Fruit fly (Drosophila melanogaster) whole organism, embryonic: Measurements from ENCODE around the gene CG6933.

ENCODE experiments used
- ATbp ChIP-seq: fragments of 200-800 bp; sonication (Bioruptor generic); optimal IDR thresholded peaks from 2 replicates; lab custom pipeline; 2017; ENCODE audit warnings: missing biosample characterization, mild to moderate bottlenecking, missing genetic modification characterization, missing genetic modification reagents
- C15 ChIP-seq: fragments of 200-800 bp; sonication (Bioruptor generic); IDR thresholded peaks from 3 replicates; pipeline ENCODE4 v1.3.6; 2022; ENCODE audit warnings: missing biosample characterization, missing genetic modification characterization
- CG10267 ChIP-seq: fragments of 200-800 bp; sonication (Bioruptor generic); optimal IDR thresholded peaks from 2 replicates; lab custom pipeline; 2018; ENCODE audit warnings: missing biosample characterization, mild to moderate bottlenecking, missing genetic modification characterization, moderate library complexity
- CG10565 ChIP-seq: fragments of 200-800 bp; sonication (Bioruptor generic); optimal IDR thresholded peaks from 3 replicates; lab custom pipeline; 2016; ENCODE audit warnings: missing biosample characterization, mild to moderate bottlenecking, missing genetic modification characterization
- CG13424 ChIP-seq: fragments of 200-800 bp; sonication (Bioruptor generic); optimal IDR thresholded peaks from 2 replicates; lab custom pipeline; 2019; ENCODE audit warnings: missing biosample characterization, mild to moderate bottlenecking, missing genetic modification characterization, moderate library complexity
- CG13894 ChIP-seq: fragments of 200-800 bp; sonication (Bioruptor generic); optimal IDR thresholded peaks from 3 replicates; lab custom pipeline; 2018; ENCODE audit warnings: missing biosample characterization, mild to moderate bottlenecking, missing genetic modification characterization, moderate library complexity
- CG17912 ChIP-seq: fragments of 200-800 bp; sonication (Bioruptor generic); optimal IDR thresholded peaks from 2 replicates; lab custom pipeline; 2018; ENCODE audit warnings: missing biosample characterization, mild to moderate bottlenecking, missing genetic modification characterization
- CG2712 ChIP-seq: fragments of 200-800 bp; optimal IDR thresholded peaks from 3 replicates; lab custom pipeline; 2019; ENCODE audit warnings: missing biosample characterization, mild to moderate bottlenecking, missing genetic modification characterization, moderate library complexity
- CG30403 ChIP-seq: fragments of 200-800 bp; sonication (Bioruptor generic); optimal IDR thresholded peaks from 3 replicates; lab custom pipeline; 2016; ENCODE audit warnings: missing biosample characterization, missing genetic modification characterization
- CG43689 ChIP-seq: fragments of 200-800 bp; sonication (Bioruptor generic); IDR thresholded peaks from 2 replicates; pipeline ENCODE4 v1.3.6; 2022; ENCODE audit warnings: missing biosample characterization, missing genetic modification characterization
- CG5245 ChIP-seq: fragments of 200-800 bp; sonication (Bioruptor generic); optimal IDR thresholded peaks from 3 replicates; lab custom pipeline; 2016; ENCODE audit warnings: missing biosample characterization, missing genetic modification characterization
- CG6683 ChIP-seq: fragments of 200-800 bp; sonication (Bioruptor generic); optimal IDR thresholded peaks from 2 replicates; lab custom pipeline; 2017; ENCODE audit warnings: missing biosample characterization, mild to moderate bottlenecking, missing genetic modification characterization, missing genetic modification reagents
- CG6791 ChIP-seq: fragments of 200-800 bp; sonication (Bioruptor generic); IDR thresholded peaks from 3 replicates; pipeline ENCODE4 v1.3.6; 2022; ENCODE audit warnings: missing biosample characterization, missing genetic modification characterization; ENCODE audit not compliant: partially characterized antibody
- CG6854 ChIP-seq: fragments of 200-800 bp; sonication (Bioruptor generic); optimal IDR thresholded peaks from 3 replicates; lab custom pipeline; 2017; ENCODE audit warnings: missing biosample characterization, mild to moderate bottlenecking, missing genetic modification characterization
- CG7357 ChIP-seq: fragments of 200-800 bp; sonication (Bioruptor generic); IDR thresholded peaks from 3 replicates; pipeline ENCODE4 v1.3.6; 2022; ENCODE audit warnings: missing biosample characterization, missing genetic modification characterization
- CG8359 ChIP-seq: fragments of 200-800 bp; sonication (Bioruptor generic); optimal IDR thresholded peaks from 2 replicates; lab custom pipeline; 2017; ENCODE audit warnings: missing biosample characterization, mild to moderate bottlenecking, missing genetic modification characterization, borderline replicate concordance
- CG8765 ChIP-seq: fragments of 200-800 bp; sonication (Bioruptor generic); IDR thresholded peaks from 2 replicates; pipeline ENCODE4 v1.3.6; 2022; ENCODE audit warnings: missing biosample characterization, missing genetic modification characterization
- CG9797 ChIP-seq: fragments of 200-800 bp; sonication (Bioruptor generic); optimal IDR thresholded peaks from 3 replicates; lab custom pipeline; 2018; ENCODE audit warnings: missing biosample characterization, mild to moderate bottlenecking, missing genetic modification characterization
- D ChIP-seq, 2 experiments: fragments of 200-800 bp in 1 of 2; fragments of >200 bp in 1 of 2; sonication (Bioruptor generic) in 1 of 2; optimal IDR thresholded peaks; 2 replicates in 1 of 2; 3 replicates in 1 of 2; lab custom pipeline; 2017; ENCODE audit warnings: mild to moderate bottlenecking in 1 of 2, missing biosample characterization in 1 of 2, missing genetic modification characterization in 1 of 2, missing genetic modification reagents in 1 of 2
- Deaf1 ChIP-seq: fragments of 200-800 bp; optimal IDR thresholded peaks from 3 replicates; lab custom pipeline; 2019; ENCODE audit warnings: missing biosample characterization, mild to moderate bottlenecking, missing genetic modification characterization, moderate library complexity
- Fer2 ChIP-seq: fragments of 200-800 bp; sonication (Bioruptor generic); optimal IDR thresholded peaks from 2 replicates; lab custom pipeline; 2018; ENCODE audit warnings: missing biosample characterization, mild to moderate bottlenecking, missing genetic modification characterization, moderate library complexity
- HLH4C ChIP-seq: fragments of 200-800 bp; sonication (Bioruptor generic); IDR thresholded peaks from 3 replicates; pipeline ENCODE4 v1.3.6; 2022; ENCODE audit warnings: missing biosample characterization, missing genetic modification characterization; ENCODE audit not compliant: partially characterized antibody
- Hr3 ChIP-seq: fragments of 200-800 bp; sonication (Bioruptor generic); optimal IDR thresholded peaks from 3 replicates; lab custom pipeline; 2016; ENCODE audit warnings: missing biosample characterization, missing genetic modification characterization
- Myb ChIP-seq: fragments of 200-800 bp; sonication (Bioruptor generic); optimal IDR thresholded peaks from 2 replicates; lab custom pipeline; 2016; ENCODE audit warnings: missing biosample characterization, missing genetic modification characterization
- NK7.1 ChIP-seq: fragments of 200-800 bp; sonication (Bioruptor generic); optimal IDR thresholded peaks from 3 replicates; lab custom pipeline; 2016; ENCODE audit warnings: missing biosample characterization, missing genetic modification characterization
- Pdp1 ChIP-seq, 2 experiments: fragments of 200-800 bp; sonication (Bioruptor generic); optimal IDR thresholded peaks; 3 replicates each; lab custom pipeline; 2016; ENCODE audit warnings: missing biosample characterization in 2 of 2, missing genetic modification characterization in 2 of 2, mild to moderate bottlenecking in 1 of 2, moderate library complexity in 1 of 2
- Spps ChIP-seq: fragments of 200-800 bp; sonication (Bioruptor generic); optimal IDR thresholded peaks from 2 replicates; lab custom pipeline; 2018; ENCODE audit warnings: missing biosample characterization, mild to moderate bottlenecking, missing genetic modification characterization
- YL-1 ChIP-seq: fragments of 200-800 bp; sonication (Bioruptor generic); optimal IDR thresholded peaks from 3 replicates; lab custom pipeline; 2017; ENCODE audit warnings: missing biosample characterization, mild to moderate bottlenecking, missing genetic modification characterization
- ara ChIP-seq: fragments of 200-800 bp; sonication (Bioruptor generic); IDR thresholded peaks from 2 replicates; pipeline ENCODE4 v1.3.6; 2022; ENCODE audit warnings: missing biosample characterization, missing genetic modification characterization
- bab2 ChIP-seq: fragments of 200-800 bp; sonication (Bioruptor generic); optimal IDR thresholded peaks from 2 replicates; lab custom pipeline; 2016; ENCODE audit warnings: missing biosample characterization, missing genetic modification characterization
- croc ChIP-seq: fragments of 200-800 bp; sonication (Bioruptor generic); conservative IDR thresholded peaks from 3 replicates; pipeline ENCODE4 v1.3.6; 2022; ENCODE audit warnings: missing biosample characterization, missing genetic modification characterization
- crp ChIP-seq, 2 experiments: fragments of 200-800 bp; sonication (Bioruptor generic); optimal IDR thresholded peaks; 2 replicates in 1 of 2; 3 replicates in 1 of 2; lab custom pipeline; 2017; ENCODE audit warnings: missing biosample characterization in 2 of 2, missing genetic modification characterization in 2 of 2, mild to moderate bottlenecking in 1 of 2, moderate library complexity in 1 of 2
- disco-r ChIP-seq: fragments of 200-800 bp; sonication (Bioruptor generic); optimal IDR thresholded peaks from 2 replicates; lab custom pipeline; 2016; ENCODE audit warnings: missing biosample characterization, missing genetic modification characterization
- dmrt99B ChIP-seq: fragments of 200-800 bp; sonication (Bioruptor generic); optimal IDR thresholded peaks from 2 replicates; lab custom pipeline; 2018; ENCODE audit warnings: missing biosample characterization, mild to moderate bottlenecking, missing genetic modification characterization, moderate library complexity
- esg ChIP-seq: fragments of 200-800 bp; sonication (Bioruptor generic); conservative IDR thresholded peaks from 2 replicates; pipeline ENCODE4 v1.3.6; 2022; ENCODE audit warnings: missing biosample characterization, missing genetic modification characterization
- exex ChIP-seq: fragments of 200-800 bp; sonication (Bioruptor generic); optimal IDR thresholded peaks from 4 replicates; lab custom pipeline; 2018; ENCODE audit warnings: missing biosample characterization, mild to moderate bottlenecking, missing genetic modification characterization, moderate library complexity
- fd64A ChIP-seq: fragments of 200-800 bp; sonication (Bioruptor generic); optimal IDR thresholded peaks from 3 replicates; lab custom pipeline; 2018; ENCODE audit warnings: missing biosample characterization, mild to moderate bottlenecking, missing genetic modification characterization
- ftz-f1 ChIP-seq: fragments of 200-800 bp; sonication (Bioruptor generic); optimal IDR thresholded peaks from 2 replicates; lab custom pipeline; 2016; ENCODE audit warnings: missing biosample characterization, missing genetic modification characterization
- her ChIP-seq: fragments of 200-800 bp; sonication (Bioruptor generic); optimal IDR thresholded peaks from 2 replicates; lab custom pipeline; 2016; ENCODE audit warnings: missing biosample characterization, missing genetic modification characterization
- kni ChIP-seq: fragments of 200-800 bp; sonication (Bioruptor generic); optimal IDR thresholded peaks from 3 replicates; lab custom pipeline; 2017; ENCODE audit warnings: mild to moderate bottlenecking, missing biosample characterization, missing genetic modification reagents, missing genetic modification characterization
- otp ChIP-seq: fragments of 200-800 bp; sonication (Bioruptor generic); IDR thresholded peaks from 3 replicates; pipeline ENCODE4, ENCODE4 v1.3.6; 2022; ENCODE audit warnings: missing biosample characterization, missing genetic modification characterization
- pita ChIP-seq: fragments of 200-800 bp; sonication (Bioruptor generic); optimal IDR thresholded peaks from 2 replicates; lab custom pipeline; 2017; ENCODE audit warnings: missing biosample characterization, mild to moderate bottlenecking, missing genetic modification characterization
- psq ChIP-seq: fragments of 200-800 bp; sonication (Bioruptor generic); optimal IDR thresholded peaks from 2 replicates; lab custom pipeline; 2017; ENCODE audit warnings: missing biosample characterization, missing genetic modification characterization
- ro ChIP-seq: fragments of 200-800 bp; sonication (Bioruptor generic); IDR thresholded peaks from 2 replicates; pipeline ENCODE4 v1.3.6; 2022; ENCODE audit warnings: missing biosample characterization, missing genetic modification characterization
- run ChIP-seq: fragments of 200-800 bp; sonication (Bioruptor generic); optimal IDR thresholded peaks from 3 replicates; lab custom pipeline; 2018; ENCODE audit warnings: missing biosample characterization, mild to moderate bottlenecking, missing genetic modification characterization
- stc ChIP-seq: fragments of 200-800 bp; sonication (Bioruptor generic); IDR thresholded peaks from 2 replicates; pipeline ENCODE4 v1.3.6; 2022; ENCODE audit warnings: missing biosample characterization, missing genetic modification characterization
- tio ChIP-seq: fragments of 200-800 bp; sonication (Bioruptor generic); optimal IDR thresholded peaks from 2 replicates; lab custom pipeline; 2017; ENCODE audit warnings: missing biosample characterization, missing genetic modification characterization, inconsistent platforms
- tll ChIP-seq, 2 experiments: fragments of 200-800 bp in 1 of 2; fragments of >200 bp in 1 of 2; sonication (Bioruptor generic) in 1 of 2; optimal IDR thresholded peaks; 2 replicates each; lab custom pipeline; 2017 to 2019; ENCODE audit warnings: missing biosample characterization in 2 of 2, missing genetic modification characterization in 2 of 2, mild to moderate bottlenecking in 1 of 2, moderate library complexity in 1 of 2

CG6933 gene

DNA sequence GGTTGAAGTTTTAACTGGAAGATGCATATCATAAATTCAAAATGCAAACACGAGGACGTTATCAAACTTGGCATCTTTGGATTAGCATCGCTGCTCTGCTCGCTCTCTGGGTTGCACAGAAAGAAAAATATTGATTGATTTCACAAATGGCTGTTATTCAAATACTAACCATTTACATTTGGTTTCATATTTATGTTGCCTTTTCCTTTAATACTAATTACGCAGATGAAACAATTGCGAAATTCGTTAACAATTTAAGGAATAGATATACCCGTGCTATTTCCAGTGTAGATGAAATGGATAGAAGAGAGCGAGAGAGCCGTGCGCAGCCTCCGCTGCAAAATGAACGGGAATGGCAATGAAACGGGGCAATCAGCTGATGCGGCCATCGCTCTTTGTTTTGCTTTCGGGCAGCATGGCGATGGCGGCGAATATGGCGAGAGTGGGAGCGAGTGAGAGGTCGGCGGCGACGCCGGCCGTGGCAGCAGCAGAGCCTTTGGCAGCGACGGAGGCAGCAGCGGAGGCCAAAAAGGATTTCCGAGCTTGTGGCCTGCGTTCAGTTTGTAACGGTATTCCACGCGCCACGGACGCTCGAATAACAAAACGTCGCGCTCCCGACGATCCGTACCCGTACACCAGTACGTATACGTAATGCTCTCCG is 27.4 kb upstream of the CG6933 start, which contains the start of gene rdgC (continued):
- TF ChIP-seq crp (GFP tag; optimal IDR thresholded peaks at IDR 0.05; lab: Kevin White, UChicago) (peak in 1 of 2 experiments; percentile 70), CG6683 (GFP tag; lab: Kevin White, UChicago) (peak; percentile 91), Hr3 (GFP tag; lab: Kevin White, UChicago) (peak; percentile 90), YL-1 (peak; percentile 57), CG10267 (tag; lab: Kevin White, UChicago) (peak; percentile 89), CG8765 (GFP tag; lab: Robert Waterston, UW) (peak; percentile 62; the same call in 1 of the 2 replicates), Spps (tag; lab: Kevin White, UChicago) (peak; percentile 40), CG6854 (GFP tag; lab: Kevin White, UChicago) (peak; percentile 94), bab2 (GFP tag; lab: Kevin White, UChicago) (peak; percentile 94), esg (GFP tag; lab: Robert Waterston, UW) (peak; percentile 91), stc (GFP tag; lab: Robert Waterston, UW) (peak; percentile 97), CG9797 (GFP tag; lab: Kevin White, UChicago) (peak; percentile 33), Deaf1 (tag; lab: Kevin White, UChicago) (peak; percentile 81), CG13424 (tag; lab: Kevin White, UChicago) (peak; percentile 95), ATbp (GFP tag; lab: Kevin White, UChicago) (peak; percentile 95), dmrt99B (tag; lab: Kevin White, UChicago) (peak; percentile 98), C15 (GFP tag; lab: Robert Waterston, UW) (peak; percentile 95), CG10565 (GFP tag; lab: Kevin White, UChicago) (peak; percentile 68), NK7.1 (GFP tag; lab: Kevin White, UChicago) (peak; percentile 94), fd64A (peak; percentile 85), CG13894 (tag; lab: Kevin White, UChicago) (peak; percentile 92), otp (peak; percentile 94), CG5245 (GFP tag; lab: Kevin White, UChicago) (peak; percentile 93), HLH4C (GFP tag; lab: Robert Waterston, UW) (no peak), CG43689 (GFP tag; lab: Robert Waterston, UW) (peak; percentile 86), disco-r (GFP tag; lab: Kevin White, UChicago) (peak; percentile 91), exex (tag; lab: Kevin White, UChicago) (peak; percentile 86), Myb (GFP tag; lab: Kevin White, UChicago) (peak; percentile 85), ftz-f1 (peak; percentile 77), Fer2 (tag; lab: Kevin White, UChicago) (peak; percentile 83), croc (GFP tag; lab: Robert Waterston, UW) (peak; percentile 87), pita (no peak), psq (GFP tag; lab: Kevin White, UChicago) (peak; percentile 78), D (optimal IDR thresholded peaks at IDR 0.05; lab: Kevin White, UChicago) (no peak), D (GFP tag; optimal IDR thresholded peaks at IDR 0.05; lab: Kevin White, UChicago) (peak; percentile 92), tll (GFP tag; optimal IDR thresholded peaks at IDR 0.05; lab: Kevin White, UChicago) (no peak), CG2712 (tag; lab: Kevin White, UChicago) (peak; percentile 95), ro (GFP tag; lab: Robert Waterston, UW) (peak; percentile 82), CG17912 (peak; percentile 83), CG7357 (GFP tag; lab: Robert Waterston, UW) (peak; percentile 87), tio (GFP tag; lab: Kevin White, UChicago) (peak; percentile 92), CG6791 (GFP tag; lab: Robert Waterston, UW) (no peak), her (peak; percentile 92), CG8359 (GFP tag; lab: Kevin White, UChicago) (peak; percentile 85), Pdp1 (GFP tag; optimal IDR thresholded peaks at IDR 0.05; lab: Kevin White, UChicago) (peak; percentile 92 to 96), kni (no peak), CG30403 (GFP tag; lab: Kevin White, UChicago) (peak; percentile 95), ara (GFP tag; lab: Robert Waterston, UW) (peak; percentile 96), run (tag; lab: Kevin White, UChicago) (peak; percentile 93)
